Worm (Caenorhabditis elegans) whole organism, L3 larva: ENCODE results near the gene nhr-185.

ENCODE experiments used
- ceh-16 ChIP-seq: sonication (generic microtip); optimal IDR thresholded peaks from 2 replicates; lab custom pipeline; 2017; ENCODE audit warnings: missing biosample characterization, missing genetic modification characterization
- fkh-10 ChIP-seq: sonication (generic microtip); optimal IDR thresholded peaks from 2 replicates; lab custom pipeline; 2017; ENCODE audit warnings: missing biosample characterization, missing genetic modification reagents, missing genetic modification characterization
- lin-15B ChIP-seq: fragments of 150-350 bp; optimal IDR thresholded peaks from 2 replicates; lab custom pipeline; 2014; ENCODE audit warnings: missing biosample characterization, missing genetic modification characterization
- nhr-11 ChIP-seq: fragments of 150-350 bp; optimal IDR thresholded peaks from 2 replicates; lab custom pipeline; 2014; ENCODE audit warnings: missing biosample characterization, missing genetic modification characterization
- nhr-28 ChIP-seq: fragments of 150-350 bp; optimal IDR thresholded peaks from 2 replicates; lab custom pipeline; 2014; ENCODE audit warnings: missing biosample characterization, missing genetic modification characterization
- nhr-77 ChIP-seq: fragments of 150-350 bp; optimal IDR thresholded peaks from 2 replicates; lab custom pipeline; 2014; ENCODE audit warnings: missing biosample characterization, missing genetic modification characterization
- unc-39 ChIP-seq: sonication (generic microtip); optimal IDR thresholded peaks from 4 replicates; lab custom pipeline; 2017; ENCODE audit warnings: missing biosample characterization, missing genetic modification characterization

- TF ChIP-seq fkh-10 (GFP tag; lab: Kevin White, UChicago) (no peak), nhr-77 (no peak), nhr-11 (tag; lab: Kevin White, UChicago) (no peak), lin-15B (tag; lab: Kevin White, UChicago) (no peak), unc-39 (tag; lab: Kevin White, UChicago) (no peak), nhr-28 (tag; lab: Kevin White, UChicago) (no peak), ceh-16 (no peak)
Measured at ce11 chrV:3807846-3808245, 39.3 kb downstream of the nhr-185 start.
